Worm (Caenorhabditis elegans) whole organism, L3 larva: Measurements from ENCODE around the gene pole-2.

Experiments used
- R02D3.7 ChIP-seq: fragments of 150-350 bp; optimal IDR thresholded peaks from 2 replicates; lab custom pipeline; 2014; ENCODE audit warnings: missing biosample characterization, missing genetic modification characterization
- aly-2 ChIP-seq: fragments of 150-350 bp; optimal IDR thresholded peaks from 2 replicates; lab custom pipeline; 2014; ENCODE audit warnings: missing biosample characterization, missing genetic modification characterization
- ama-1 ChIP-seq: fragments of 150-350 bp; optimal IDR thresholded peaks from 2 replicates; lab custom pipeline; 2018
- ceh-16 ChIP-seq: sonication (generic microtip); optimal IDR thresholded peaks from 2 replicates; lab custom pipeline; 2017; ENCODE audit warnings: missing biosample characterization, missing genetic modification characterization
- ceh-28 ChIP-seq: fragments of 150-350 bp; optimal IDR thresholded peaks from 2 replicates; lab custom pipeline; 2014; ENCODE audit warnings: missing biosample characterization, missing genetic modification reagents, missing genetic modification characterization
- ceh-82 ChIP-seq: fragments of 150-350 bp; optimal IDR thresholded peaks from 2 replicates; lab custom pipeline; 2014; ENCODE audit warnings: missing biosample characterization, missing genetic modification characterization
- ceh-9 ChIP-seq: sonication (generic microtip); optimal IDR thresholded peaks from 2 replicates; lab custom pipeline; 2018; ENCODE audit warnings: missing biosample characterization, missing genetic modification characterization
- daf-12 ChIP-seq: fragments of 150-350 bp; optimal IDR thresholded peaks from 2 replicates; lab custom pipeline; 2014; ENCODE audit warnings: missing biosample characterization, missing genetic modification reagents, missing genetic modification characterization
- egl-27 ChIP-seq: sonication (generic microtip); optimal IDR thresholded peaks from 4 replicates; lab custom pipeline; 2017; ENCODE audit warnings: missing biosample characterization, missing genetic modification reagents, missing genetic modification characterization
- egl-5 ChIP-seq: fragments of 150-350 bp; optimal IDR thresholded peaks from 2 replicates; lab custom pipeline; 2017; ENCODE audit warnings: missing biosample characterization, missing genetic modification reagents, missing genetic modification characterization, inconsistent platforms
- elt-1 ChIP-seq: fragments of 150-350 bp; optimal IDR thresholded peaks from 2 replicates; lab custom pipeline; 2014; ENCODE audit warnings: missing biosample characterization, missing genetic modification characterization
- elt-2 ChIP-seq: sonication (generic microtip); optimal IDR thresholded peaks from 2 replicates; lab custom pipeline; 2016; ENCODE audit warnings: missing genetic modification reagents, mild to moderate bottlenecking, missing genetic modification characterization, missing compliant biosample characterization
- eor-1 ChIP-seq, 2 experiments: fragments of 150-350 bp; optimal IDR thresholded peaks; 2 replicates each; lab custom pipeline; 2014 to 2018; ENCODE audit warnings: missing biosample characterization in 2 of 2, missing genetic modification characterization in 2 of 2
- fkh-2 ChIP-seq: fragments of 150-350 bp; optimal IDR thresholded peaks from 2 replicates; lab custom pipeline; 2014; ENCODE audit warnings: missing biosample characterization, missing genetic modification reagents, missing genetic modification characterization
- fos-1 ChIP-seq: fragments of 150-350 bp; optimal IDR thresholded peaks from 2 replicates; lab custom pipeline; 2014; ENCODE audit warnings: missing biosample characterization, missing genetic modification characterization
- hmg-11 ChIP-seq: sonication (generic microtip); optimal IDR thresholded peaks from 2 replicates; lab custom pipeline; 2016; ENCODE audit warnings: missing genetic modification characterization, missing compliant biosample characterization
- jun-1 ChIP-seq: fragments of 150-350 bp; optimal IDR thresholded peaks from 2 replicates; lab custom pipeline; 2014; ENCODE audit warnings: missing biosample characterization, missing genetic modification reagents, missing genetic modification characterization
- lin-15B ChIP-seq: fragments of 150-350 bp; optimal IDR thresholded peaks from 2 replicates; lab custom pipeline; 2014; ENCODE audit warnings: missing biosample characterization, missing genetic modification characterization
- lin-39 ChIP-seq: fragments of 150-350 bp; optimal IDR thresholded peaks from 2 replicates; lab custom pipeline; 2018; ENCODE audit warnings: missing biosample characterization, missing genetic modification reagents, missing genetic modification characterization
- lsy-12 ChIP-seq: sonication (generic microtip); optimal IDR thresholded peaks from 2 replicates; lab custom pipeline; 2016; ENCODE audit warnings: mild to moderate bottlenecking, missing genetic modification characterization, missing compliant biosample characterization
- mdl-1 ChIP-seq: fragments of 150-350 bp; optimal IDR thresholded peaks from 2 replicates; lab custom pipeline; 2014; ENCODE audit warnings: missing biosample characterization, missing genetic modification characterization
- mml-1 ChIP-seq: fragments of 150-350 bp; sonication (generic microtip); optimal IDR thresholded peaks from 3 replicates; lab custom pipeline; 2014; ENCODE audit warnings: missing biosample characterization, missing genetic modification characterization
- nfya-1 ChIP-seq: sonication (generic microtip); optimal IDR thresholded peaks from 2 replicates; lab custom pipeline; 2017; ENCODE audit warnings: missing genetic modification characterization, mild to moderate bottlenecking, missing compliant biosample characterization, antibody characterized with exemption, moderate library complexity; ENCODE audit not compliant: insufficient read depth
- nhr-11 ChIP-seq: fragments of 150-350 bp; optimal IDR thresholded peaks from 2 replicates; lab custom pipeline; 2014; ENCODE audit warnings: missing biosample characterization, missing genetic modification characterization
- nhr-23 ChIP-seq: fragments of 150-350 bp; optimal IDR thresholded peaks from 2 replicates; lab custom pipeline; 2014; ENCODE audit warnings: missing biosample characterization, missing genetic modification reagents, missing genetic modification characterization
- nhr-237 ChIP-seq: fragments of 150-350 bp; optimal IDR thresholded peaks from 2 replicates; lab custom pipeline; 2014; ENCODE audit warnings: missing biosample characterization, missing genetic modification characterization
- nhr-25 ChIP-seq: sonication (generic microtip); optimal IDR thresholded peaks from 2 replicates; lab custom pipeline; 2017; ENCODE audit warnings: missing biosample characterization, missing genetic modification characterization
- nhr-28 ChIP-seq: fragments of 150-350 bp; optimal IDR thresholded peaks from 2 replicates; lab custom pipeline; 2014; ENCODE audit warnings: missing biosample characterization, missing genetic modification characterization
- nhr-43 ChIP-seq: sonication (generic microtip); optimal IDR thresholded peaks from 2 replicates; lab custom pipeline; 2016; ENCODE audit warnings: mild to moderate bottlenecking, missing genetic modification characterization, missing compliant biosample characterization; ENCODE audit not compliant: poor library complexity, severe bottlenecking
- nhr-76 ChIP-seq: fragments of 150-350 bp; sonication (generic microtip); optimal IDR thresholded peaks from 5 replicates; lab custom pipeline; 2014; ENCODE audit warnings: missing biosample characterization, missing genetic modification characterization
- nhr-77 ChIP-seq: fragments of 150-350 bp; optimal IDR thresholded peaks from 2 replicates; lab custom pipeline; 2014; ENCODE audit warnings: missing biosample characterization, missing genetic modification characterization
- pha-4 ChIP-seq: fragments of 150-350 bp; optimal IDR thresholded peaks from 2 replicates; lab custom pipeline; 2014; ENCODE audit warnings: missing biosample characterization, missing genetic modification reagents, missing genetic modification characterization
- pqm-1 ChIP-seq: fragments of 150-350 bp; optimal IDR thresholded peaks from 2 replicates; lab custom pipeline; 2017; ENCODE audit warnings: missing biosample characterization, missing genetic modification characterization, inconsistent platforms
- sea-2 ChIP-seq: fragments of 150-350 bp; sonication (generic microtip); optimal IDR thresholded peaks from 4 replicates; lab custom pipeline; 2014; ENCODE audit warnings: missing biosample characterization, missing genetic modification reagents, missing genetic modification characterization
- skn-1 ChIP-seq: fragments of 150-350 bp; optimal IDR thresholded peaks from 2 replicates; lab custom pipeline; 2014; ENCODE audit warnings: missing biosample characterization, missing genetic modification characterization
- snpc-4 ChIP-seq: fragments of 150-350 bp; optimal IDR thresholded peaks from 2 replicates; lab custom pipeline; 2014; ENCODE audit warnings: missing biosample characterization, missing genetic modification characterization
- tbx-2 ChIP-seq: sonication (generic microtip); optimal IDR thresholded peaks from 2 replicates; lab custom pipeline; 2016; ENCODE audit warnings: mild to moderate bottlenecking, missing genetic modification characterization, missing compliant biosample characterization
- unc-62 ChIP-seq: fragments of 150-350 bp; sonication (generic microtip); optimal IDR thresholded peaks from 4 replicates; lab custom pipeline; 2014; ENCODE audit warnings: missing biosample characterization, missing genetic modification reagents, missing genetic modification characterization
- zag-1 ChIP-seq: fragments of 150-350 bp; optimal IDR thresholded peaks from 2 replicates; lab custom pipeline; 2014; ENCODE audit warnings: missing biosample characterization, missing genetic modification characterization
- ztf-4 ChIP-seq: fragments of 150-350 bp; optimal IDR thresholded peaks from 2 replicates; lab custom pipeline; 2014; ENCODE audit warnings: missing biosample characterization, missing genetic modification characterization

The pole-2 gene

ce11 chrIV:8687605-8688191 is 1.3 kb upstream of the pole-2 start, which contains the start of gene snrp-3:
TSS of gene snrp-3 (minus strand) at chrIV:8687810.
- TF ChIP-seq ceh-9 (tag; lab: Kevin White, UChicago) (no peak), ceh-28 (peak; percentile 78), skn-1 (tag; lab: Kevin White, UChicago) (peak; percentile 83), nfya-1 (tag; lab: Kevin White, UChicago) (peak; percentile 84), elt-2 (tag; lab: Kevin White, UChicago) (peak; percentile 42), snpc-4 (tag; lab: Kevin White, UChicago) (peak; percentile 77), lsy-12 (tag; lab: Kevin White, UChicago) (peak; percentile 64), mml-1 (no peak), mdl-1 (tag; lab: Kevin White, UChicago) (peak; percentile 8), ceh-82 (tag; lab: Kevin White, UChicago) (peak; percentile 23), hmg-11 (tag; lab: Kevin White, UChicago) (peak; percentile 84), nhr-237 (no peak), R02D3.7 (peak; percentile 76), jun-1 (tag; lab: Kevin White, UChicago) (peak; percentile 76), lin-39 (tag; lab: Kevin White, UChicago) (peak; percentile 19), pha-4 (tag; lab: Kevin White, UChicago) (peak; percentile 92), nhr-23 (tag; lab: Kevin White, UChicago) (peak; percentile 95), ama-1 (lab: Kevin White, UChicago) (peak; percentile 71), fkh-2 (no peak), pqm-1 (tag; lab: Kevin White, UChicago) (peak; percentile 62), tbx-2 (tag; lab: Kevin White, UChicago) (peak; percentile 49), nhr-11 (tag; lab: Kevin White, UChicago) (peak; percentile 38), nhr-43 (tag; lab: Kevin White, UChicago) (peak; percentile 79), nhr-25 (tag; lab: Kevin White, UChicago) (peak; percentile 81), lin-15B (peak; percentile 89), ceh-16 (no peak), nhr-77 (tag; lab: Kevin White, UChicago) (peak; percentile 39), egl-5 (tag; lab: Kevin White, UChicago) (no peak)

- TF ChIP-seq pqm-1 (tag; lab: Kevin White, UChicago) (no peak), elt-1 (tag; lab: Kevin White, UChicago) (no peak), unc-62 (GFP tag; lab: Kevin White, UChicago) (no peak), lin-39 (tag; lab: Kevin White, UChicago) (no peak), zag-1 (tag; lab: Kevin White, UChicago) (no peak), mdl-1 (tag; lab: Kevin White, UChicago) (no peak), nhr-11 (tag; lab: Kevin White, UChicago) (no peak), ceh-82 (tag; lab: Kevin White, UChicago) (no peak), egl-27 (no peak), nhr-76 (no peak), eor-1 (tag; optimal IDR thresholded peaks at IDR 0.05; lab: Kevin White, UChicago) (no peak), hmg-11 (tag; lab: Kevin White, UChicago) (no peak), snpc-4 (tag; lab: Kevin White, UChicago) (no peak), nhr-237 (no peak), sea-2 (GFP tag; lab: Kevin White, UChicago) (no peak)
Measured at ce11 chrIV:8686966-8687365, 556 bp upstream of the pole-2 start.

ce11 chrIV:8679225-8679624 is 7.2 kb downstream of the pole-2 start, which contains the start of gene nlp-60:
TSS of gene nlp-60 (minus strand) at chrIV:8679325.
- no peak for TF ChIP-seq snpc-4 (tag; lab: Kevin White, UChicago)
- TF ChIP-seq fos-1 = no peak
- TF ChIP-seq ceh-82 (tag; lab: Kevin White, UChicago) = no peak
- TF ChIP-seq nhr-28 (tag; lab: Kevin White, UChicago) = no peak
- TF ChIP-seq nhr-76 = no peak
- no peak for TF ChIP-seq ama-1 (lab: Kevin White, UChicago)
- no peak for TF ChIP-seq unc-62 (GFP tag; lab: Kevin White, UChicago)
- TF ChIP-seq egl-5 (tag; lab: Kevin White, UChicago) = no peak
- TF ChIP-seq pha-4 (tag; lab: Kevin White, UChicago) = no peak
- no peak for TF ChIP-seq daf-12
- no peak for TF ChIP-seq elt-1 (tag; lab: Kevin White, UChicago)
- no peak for TF ChIP-seq aly-2 (tag; lab: Kevin White, UChicago)
- TF ChIP-seq ceh-9 (tag; lab: Kevin White, UChicago) = no peak
- no peak for TF ChIP-seq ztf-4 (tag; lab: Kevin White, UChicago)
- TF ChIP-seq skn-1 (tag; lab: Kevin White, UChicago) = no peak
